Worm (Caenorhabditis elegans) whole organism, early embryonic: ENCODE data around the gene F13H10.1.

Experiments used
- B0310.2 ChIP-seq: sonication (generic microtip); optimal IDR thresholded peaks from 2 replicates; lab custom pipeline; 2016; ENCODE audit warnings: mild to moderate bottlenecking, missing genetic modification characterization, missing compliant biosample characterization
- aly-1 ChIP-seq: sonication (generic microtip); optimal IDR thresholded peaks from 2 replicates; lab custom pipeline; 2016; ENCODE audit warnings: missing genetic modification characterization, missing compliant biosample characterization
- ceh-13 ChIP-seq: fragments of 200-800 bp; sonication (Bioruptor generic); optimal IDR thresholded peaks from 2 replicates; lab custom pipeline; 2018; ENCODE audit warnings: mild to moderate bottlenecking, missing genetic modification characterization, missing compliant biosample characterization
- ets-7 ChIP-seq: sonication (generic microtip); optimal IDR thresholded peaks from 2 replicates; lab custom pipeline; 2016; ENCODE audit warnings: missing genotype, missing genetic modification characterization, missing compliant biosample characterization
- hmbx-1 ChIP-seq: sonication (generic microtip); optimal IDR thresholded peaks from 2 replicates; lab custom pipeline; 2016; ENCODE audit warnings: mild to moderate bottlenecking, missing genetic modification characterization, missing compliant biosample characterization
- hmg-4 ChIP-seq: fragments of 200-800 bp; sonication (Bioruptor generic); optimal IDR thresholded peaks from 2 replicates; lab custom pipeline; 2018; ENCODE audit warnings: mild to moderate bottlenecking, missing genetic modification characterization, missing compliant biosample characterization
- pes-1 ChIP-seq: fragments of 200-800 bp; sonication (Bioruptor generic); IDR thresholded peaks from 2 replicates; pipeline ENCODE4 v1.3.6; 2022; ENCODE audit warnings: missing genetic modification reagents, missing genetic modification characterization, missing compliant biosample characterization
- scrt-1 ChIP-seq: fragments of 200-800 bp; sonication (Bioruptor generic); IDR thresholded peaks from 2 replicates; pipeline ENCODE4 v1.3.6; 2022; ENCODE audit warnings: missing genetic modification characterization, missing compliant biosample characterization

The F13H10.1 gene

ce11 chrIV:11051963-11052362 is 47.6 kb downstream of the F13H10.1 start:
- TF ChIP-seq B0310.2 (tag; lab: Kevin White, UChicago) (no peak), hmg-4 (GFP tag; lab: Kevin White, UChicago) (no peak), pes-1 (GFP tag; lab: Robert Waterston, UW) (no peak), ceh-13 (GFP tag; lab: Kevin White, UChicago) (no peak), scrt-1 (GFP tag; lab: Robert Waterston, UW) (no peak), hmbx-1 (tag; lab: Kevin White, UChicago) (no peak), ets-7 (no peak)

- no peak for TF ChIP-seq aly-1 (tag; lab: Kevin White, UChicago)
- no peak for TF ChIP-seq ets-7
Measured at ce11 chrIV:11053652-11054317, 49.4 kb downstream of the F13H10.1 start, which contains the start of the genes F36H1.12 and lin-3. Gene F36H1.12, minus strand, starts transcription at chrIV:11053702. Gene lin-3, plus strand, starts transcription at chrIV:11054308.
